Worm (Caenorhabditis elegans): ENCODE data around the gene K12H4.6.

- no peak for TF ChIP-seq hmg-4 (GFP tag; optimal IDR thresholded peaks at IDR 0.05)
- no peak for TF ChIP-seq flt-1 (GFP tag; IDR thresholded peaks at IDR 0.05)
- no peak for TF ChIP-seq ama-1 (optimal IDR thresholded peaks at IDR 0.05)
- no peak for TF ChIP-seq ceh-36 (tag; optimal IDR thresholded peaks at IDR 0.05)
- TF ChIP-seq tbx-11 (GFP tag; IDR thresholded peaks at IDR 0.05), result no peak
- TF ChIP-seq B0310.2 (tag; optimal IDR thresholded peaks at IDR 0.05), result no peak
- no peak for TF ChIP-seq pes-1 (GFP tag; IDR thresholded peaks at IDR 0.05)
- TF ChIP-seq sea-1 (GFP tag; conservative IDR thresholded peaks at IDR 0.05), result no peak
- TF ChIP-seq ets-7 (tag; optimal IDR thresholded peaks at IDR 0.05), result no peak
- TF ChIP-seq aly-1 (tag; optimal IDR thresholded peaks at IDR 0.05), result no peak
Observed at ce11 chrIII:8045734-8046133, 3.1 kb upstream of the K12H4.6 start, which contains the start of gene K12H4.3.
